Worm (Caenorhabditis elegans) whole organism, early embryonic: ENCODE measurements around the gene mai-2.
"Not testable (repeated sequence)": the region's sequence is repeated elsewhere in the genome, so short reads cannot be mapped to it uniquely, and the experiment has no call there.

Source experiments
- B0310.2 ChIP-seq: sonication (generic microtip); optimal IDR thresholded peaks from 2 replicates; lab custom pipeline; 2016; ENCODE audit warnings: mild to moderate bottlenecking, missing genetic modification characterization, missing compliant biosample characterization
- F13C5.2 ChIP-seq: sonication (generic microtip); optimal IDR thresholded peaks from 2 replicates; lab custom pipeline; 2017; ENCODE audit warnings: mild to moderate bottlenecking, missing genetic modification characterization, inconsistent platforms, missing compliant biosample characterization
- aly-1 ChIP-seq: sonication (generic microtip); optimal IDR thresholded peaks from 2 replicates; lab custom pipeline; 2016; ENCODE audit warnings: missing genetic modification characterization, missing compliant biosample characterization
- ama-1 ChIP-seq: fragments of 150-350 bp; optimal IDR thresholded peaks from 2 replicates; lab custom pipeline; 2014
- ceh-13 ChIP-seq: fragments of 200-800 bp; sonication (Bioruptor generic); optimal IDR thresholded peaks from 2 replicates; lab custom pipeline; 2018; ENCODE audit warnings: mild to moderate bottlenecking, missing genetic modification characterization, missing compliant biosample characterization
- ceh-36 ChIP-seq: sonication (generic microtip); optimal IDR thresholded peaks from 2 replicates; lab custom pipeline; 2016; ENCODE audit warnings: missing genetic modification characterization, inconsistent platforms, missing compliant biosample characterization
- ets-7 ChIP-seq: sonication (generic microtip); optimal IDR thresholded peaks from 2 replicates; lab custom pipeline; 2016; ENCODE audit warnings: missing genotype, missing genetic modification characterization, missing compliant biosample characterization
- flt-1 ChIP-seq: fragments of 200-800 bp; sonication (Bioruptor generic); IDR thresholded peaks from 2 replicates; pipeline ENCODE4 v1.3.6; 2022; ENCODE audit warnings: missing genetic modification characterization, missing compliant biosample characterization
- hnd-1 ChIP-seq: sonication (generic microtip); optimal IDR thresholded peaks from 2 replicates; lab custom pipeline; 2016; ENCODE audit warnings: missing genetic modification characterization, missing compliant biosample characterization
- sea-1 ChIP-seq: fragments of 200-800 bp; sonication (Bioruptor generic); conservative IDR thresholded peaks from 2 replicates; pipeline ENCODE4 v1.3.6; 2022; ENCODE audit warnings: missing genetic modification characterization, missing compliant biosample characterization
- tbx-11 ChIP-seq: fragments of 200-800 bp; sonication (Bioruptor generic); IDR thresholded peaks from 2 replicates; pipeline ENCODE4 v1.3.6; 2022; ENCODE audit warnings: missing genetic modification characterization, missing compliant biosample characterization

DNA sequence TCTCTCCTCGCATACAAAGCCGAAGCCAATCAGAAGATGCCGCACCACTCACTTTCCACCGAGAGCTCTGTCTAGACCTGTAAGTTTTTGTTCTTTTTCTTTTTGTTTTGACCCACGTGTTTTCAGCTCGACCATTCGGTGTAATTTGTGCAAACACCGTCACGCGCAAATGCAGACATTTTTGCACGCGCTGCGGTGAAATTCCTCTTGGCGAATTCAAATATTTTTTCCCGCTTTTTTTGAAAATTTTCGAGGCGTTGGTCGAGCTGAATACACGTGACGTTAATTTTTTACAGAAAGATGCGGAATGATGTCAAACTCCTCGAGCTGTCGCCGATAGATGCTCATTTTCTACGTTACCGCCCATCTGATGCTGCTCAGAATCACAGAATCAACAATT lies 8.4 kb downstream of the mai-2 start, which contains the start of gene C04C3.4:
- not testable (repeated sequence) for TF ChIP-seq sea-1 (GFP tag; lab: Robert Waterston, UW); ceh-36 (tag; lab: Kevin White, UChicago); ama-1; F13C5.2; ceh-13 (GFP tag; lab: Kevin White, UChicago); ets-7 (tag; lab: Kevin White, UChicago); flt-1 (GFP tag; lab: Robert Waterston, UW); B0310.2 (tag; lab: Kevin White, UChicago); aly-1; hnd-1 (tag; lab: Kevin White, UChicago); tbx-11 (GFP tag; lab: Robert Waterston, UW)
